Fruit fly (Drosophila melanogaster): ENCODE data around the gene crn.

The crn gene

DNA sequence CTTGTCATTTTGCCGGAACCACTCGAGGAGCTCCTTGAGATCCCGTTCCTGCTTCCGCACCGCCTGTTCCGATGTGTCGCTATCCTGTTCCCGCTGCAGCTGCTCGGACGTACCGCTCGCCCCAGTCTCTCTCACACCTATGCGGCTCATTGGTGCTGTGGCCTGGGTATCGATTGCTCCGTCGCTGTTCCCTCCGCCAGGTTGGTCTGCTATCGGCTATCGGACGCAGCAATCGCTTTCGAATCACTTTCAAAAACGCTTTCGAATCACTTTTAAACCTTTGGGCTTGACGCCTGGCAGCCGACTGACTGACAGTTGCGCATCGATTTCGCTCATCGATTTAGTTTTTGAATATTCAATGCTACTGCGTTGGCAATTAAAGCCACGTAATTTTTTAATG, 1.9 kb upstream of the crn start, which contains the start of gene CG3191 (continued):
- TF ChIP-seq so (GFP tag; IDR thresholded peaks at IDR 0.05) (no peak), CG17829 (tag; optimal IDR thresholded peaks at IDR 0.05) (no peak), CG7928 (GFP tag; optimal IDR thresholded peaks at IDR 0.05) (no peak), jumu (GFP tag; optimal IDR thresholded peaks at IDR 0.05) (no peak), tna (GFP tag; IDR thresholded peaks at IDR 0.05; ENCODE audit: partially characterized antibody) (peak; percentile 41; the same call in 1 of the 2 replicates), lilli (GFP tag; optimal IDR thresholded peaks at IDR 0.05) (no peak), E2f2 (GFP tag; IDR thresholded peaks at IDR 0.05) (peak; percentile 61), fd64A (GFP tag; optimal IDR thresholded peaks at IDR 0.05) (no peak), eyg (GFP tag; optimal IDR thresholded peaks at IDR 0.05) (no peak), CG13287 (GFP tag; IDR thresholded peaks at IDR 0.05; ENCODE audit: partially characterized antibody) (peak; percentile 40), CG14710 (tag; optimal IDR thresholded peaks at IDR 0.05) (no peak), sna (GFP tag; IDR thresholded peaks at IDR 0.05; ENCODE audit: partially characterized antibody) (0 out of 2 replicates have a peak, but pooled peaks have one; percentile 37), CG1832 (GFP tag; optimal IDR thresholded peaks at IDR 0.05) (peak; percentile 44), Lim3 (GFP tag; IDR thresholded peaks at IDR 0.05) (no peak), ERR (GFP tag; optimal IDR thresholded peaks at IDR 0.05) (no peak), CG5953 (GFP tag; IDR thresholded peaks at IDR 0.05) (no peak), CG10274 (GFP tag; optimal IDR thresholded peaks at IDR 0.05) (no peak), CG9609 (GFP tag; optimal IDR thresholded peaks at IDR 0.05) (no peak), CG6654 (GFP tag; optimal IDR thresholded peaks at IDR 0.05) (no peak), Sry-δ (GFP tag; optimal IDR thresholded peaks at IDR 0.05) (no peak), wek (GFP tag; optimal IDR thresholded peaks at IDR 0.05) (no peak), Hmx (GFP tag; optimal IDR thresholded peaks at IDR 0.05) (no peak), sob (GFP tag; IDR thresholded peaks at IDR 0.05) (no peak), CG10462 (GFP tag; optimal IDR thresholded peaks at IDR 0.05) (no peak), sug (tag; optimal IDR thresholded peaks at IDR 0.05) (no peak), p53 (GFP tag; optimal IDR thresholded peaks at IDR 0.05) (no peak), z (GFP tag; IDR thresholded peaks at IDR 0.05) (no peak), CG12769 (tag; optimal IDR thresholded peaks at IDR 0.05) (no peak), Ada2b (GFP tag; IDR thresholded peaks at IDR 0.05) (no peak), CG9876 (GFP tag; optimal IDR thresholded peaks at IDR 0.05) (no peak), sd (tag; optimal IDR thresholded peaks at IDR 0.05) (no peak), CG4404 (GFP tag; IDR thresholded peaks at IDR 0.05) (no peak), nerfin-2 (GFP tag; IDR thresholded peaks at IDR 0.05; ENCODE audit: partially characterized antibody) (no peak), H2.0 (GFP tag; IDR thresholded peaks at IDR 0.05) (no peak), BtbVII (GFP tag; optimal IDR thresholded peaks at IDR 0.05) (no peak), Scr (GFP tag; IDR thresholded peaks at IDR 0.05; ENCODE audit: partially characterized antibody) (peak; percentile 48), BEAF-32 (GFP tag; optimal IDR thresholded peaks at IDR 0.05) (peak; percentile 31), HmgD (GFP tag; optimal IDR thresholded peaks at IDR 0.05) (no peak), disco-r (GFP tag; optimal IDR thresholded peaks at IDR 0.05) (no peak), Dp (GFP tag; optimal IDR thresholded peaks at IDR 0.05) (peak; percentile 40), Spps (tag; optimal IDR thresholded peaks at IDR 0.05) (no peak), MESR4 (GFP tag; optimal IDR thresholded peaks at IDR 0.05) (no peak), cato (GFP tag; optimal IDR thresholded peaks at IDR 0.05; ENCODE audit: borderline replicate concordance) (no peak), MBD-R2 (GFP tag; IDR thresholded peaks at IDR 0.05) (0 out of 2 replicates have a peak, but pooled peaks have one; percentile 2), CG30020 (tag; optimal IDR thresholded peaks at IDR 0.05) (no peak), Sox100B (GFP tag; optimal IDR thresholded peaks at IDR 0.05) (no peak), D (optimal IDR thresholded peaks at IDR 0.05) (no peak), D (GFP tag; optimal IDR thresholded peaks at IDR 0.05) (no peak), Atf6 (GFP tag; IDR thresholded peaks at IDR 0.05) (no peak), pnt (GFP tag; optimal IDR thresholded peaks at IDR 0.05) (no peak), CG17612 (GFP tag; IDR thresholded peaks at IDR 0.05) (no peak), CG2120 (GFP tag; optimal IDR thresholded peaks at IDR 0.05) (no peak)
